Worm (Caenorhabditis elegans): ENCODE measurements around the gene C07A9.9.

ce11 chrIII:9678819-9679218, 11.4 kb upstream of the C07A9.9 start, which contains the start of gene ugt-60:
- no peak for TF ChIP-seq him-1 (tag; optimal IDR thresholded peaks at IDR 0.05)
- no peak for TF ChIP-seq dao-5 (tag; optimal IDR thresholded peaks at IDR 0.05)
- TF ChIP-seq W03F9.2 (tag; optimal IDR thresholded peaks at IDR 0.05): no peak

Measured in whole organism, L4/young adult.